Worm (Caenorhabditis elegans) whole organism, late embryonic: Measurements from ENCODE around the gene cebp-1.

Experiments used
- odd-2 ChIP-seq: sonication (generic microtip); optimal IDR thresholded peaks from 2 replicates; lab custom pipeline; 2017; ENCODE audit warnings: antibody characterized with exemption, mild to moderate bottlenecking, missing genetic modification characterization, missing compliant biosample characterization
- pag-3 ChIP-seq: sonication (generic microtip); optimal IDR thresholded peaks from 2 replicates; lab custom pipeline; 2016; ENCODE audit warnings: missing compliant biosample characterization, missing genetic modification characterization, borderline replicate concordance
- sox-4 ChIP-seq: sonication (generic microtip); optimal IDR thresholded peaks from 2 replicates; lab custom pipeline; 2017; ENCODE audit warnings: mild to moderate bottlenecking, missing genetic modification characterization, inconsistent platforms, missing compliant biosample characterization
- tbx-2 ChIP-seq: sonication (generic microtip); optimal IDR thresholded peaks from 2 replicates; lab custom pipeline; 2016; ENCODE audit warnings: missing genetic modification characterization, missing compliant biosample characterization
- unc-3 ChIP-seq, 2 experiments: fragments of 200-800 bp in 1 of 2; sonication (Bioruptor generic) in 1 of 2; sonication (generic microtip) in 1 of 2; conservative IDR thresholded peaks in 1 of 2; optimal IDR thresholded peaks in 1 of 2; 2 replicates each; pipeline versions ENCODE4 v1.3.6 to Lab custom; 2016 to 2022; ENCODE audit warnings: missing compliant biosample characterization in 2 of 2, missing genetic modification characterization in 2 of 2, missing genetic modification reagents in 1 of 2

DNA sequence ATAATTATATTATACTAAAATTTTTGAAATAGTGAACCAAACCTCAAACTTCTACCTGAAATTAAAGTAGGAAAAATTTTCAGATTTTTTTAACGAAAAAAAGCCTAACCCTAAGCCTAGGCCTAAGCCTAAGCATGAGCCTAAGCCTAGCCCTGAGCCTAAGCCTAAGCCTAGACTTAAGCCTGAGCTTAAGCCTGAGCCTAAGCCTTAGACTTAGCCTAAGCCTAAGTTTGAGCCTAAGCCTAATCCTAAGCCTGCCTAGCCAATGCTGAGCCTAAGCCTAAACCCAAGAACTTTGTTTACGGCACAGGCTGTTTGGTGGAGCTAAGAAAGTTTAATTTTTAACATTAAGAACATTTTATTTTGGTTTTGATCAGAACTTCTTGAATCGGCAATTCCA lies 42.3 kb upstream of the cebp-1 start:
- TF ChIP-seq unc-3 (GFP tag; conservative IDR thresholded peaks at IDR 0.05; lab: Robert Waterston, UW): no peak
- no peak for TF ChIP-seq unc-3 (tag; optimal IDR thresholded peaks at IDR 0.05; lab: Kevin White, UChicago)
- TF ChIP-seq odd-2 (tag; lab: Kevin White, UChicago): no peak
- TF ChIP-seq tbx-2: no peak
- no peak for TF ChIP-seq pag-3 (tag; lab: Kevin White, UChicago)
- TF ChIP-seq sox-4 (tag; lab: Kevin White, UChicago): no peak
